Worm (Caenorhabditis elegans): ENCODE results near the gene clc-5.

clc-5 gene

DNA sequence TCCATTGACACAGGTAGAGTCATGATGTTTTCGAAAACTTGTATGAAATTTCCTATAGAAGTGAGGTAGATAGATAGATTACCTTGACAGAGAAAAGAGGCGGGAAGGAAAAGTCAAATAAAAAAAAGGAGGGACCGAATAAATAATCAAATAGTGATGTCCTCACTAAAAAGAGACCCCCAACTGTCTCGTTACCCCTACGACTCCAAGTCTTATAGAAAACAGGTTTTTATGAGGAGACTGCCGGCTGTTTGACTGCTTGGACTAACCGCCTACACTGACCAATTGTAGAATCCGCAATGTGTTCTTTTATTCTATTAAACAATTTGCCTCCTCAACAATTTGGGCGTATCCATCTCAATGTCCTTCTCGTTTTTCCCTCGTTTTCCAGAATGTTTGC is 4.6 kb downstream of the clc-5 start, which contains the start of gene C01C10.2:
TSS of gene C01C10.2 (minus strand) at position 170 of the 400 bp plus-strand sequence.
- no peak for TF ChIP-seq elt-3 (tag; optimal IDR thresholded peaks at IDR 0.05)
- TF ChIP-seq ces-1 (GFP tag; optimal IDR thresholded peaks at IDR 0.05) = peak; percentile 21
- no peak for TF ChIP-seq sem-2 (GFP tag; optimal IDR thresholded peaks at IDR 0.05)
- TF ChIP-seq ceh-83 (GFP tag; optimal IDR thresholded peaks at IDR 0.05) = no peak

DNA sequence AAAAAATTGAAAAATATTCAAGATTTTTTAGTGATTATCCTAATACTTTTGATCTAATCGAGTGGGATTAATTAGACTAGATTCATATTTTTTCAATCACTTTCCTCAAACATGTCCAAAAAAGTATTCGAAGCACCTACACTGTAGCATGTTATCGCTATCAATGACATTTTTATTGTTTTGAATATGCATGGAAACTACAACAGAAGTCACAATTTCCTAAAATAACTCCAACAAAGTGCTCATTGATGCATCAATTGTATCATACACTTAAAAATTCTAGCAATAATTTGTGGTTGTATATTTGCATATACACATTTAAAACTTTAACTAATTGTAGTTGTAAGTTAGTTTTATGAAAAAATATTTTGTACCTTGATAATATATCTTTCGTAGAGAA is 6.7 kb downstream of the clc-5 start:
- TF ChIP-seq mep-1 (tag; optimal IDR thresholded peaks at IDR 0.05) (no peak), ces-1 (GFP tag; optimal IDR thresholded peaks at IDR 0.05) (no peak), nhr-28 (tag; optimal IDR thresholded peaks at IDR 0.05) (no peak), nhr-76 (tag; optimal IDR thresholded peaks at IDR 0.05) (no peak), tbx-8 (GFP tag; optimal IDR thresholded peaks at IDR 0.05) (no peak), ztf-11 (tag; optimal IDR thresholded peaks at IDR 0.05) (no peak), lin-13 (tag; optimal IDR thresholded peaks at IDR 0.05) (no peak), mab-5 (tag; optimal IDR thresholded peaks at IDR 0.05) (no peak)

DNA sequence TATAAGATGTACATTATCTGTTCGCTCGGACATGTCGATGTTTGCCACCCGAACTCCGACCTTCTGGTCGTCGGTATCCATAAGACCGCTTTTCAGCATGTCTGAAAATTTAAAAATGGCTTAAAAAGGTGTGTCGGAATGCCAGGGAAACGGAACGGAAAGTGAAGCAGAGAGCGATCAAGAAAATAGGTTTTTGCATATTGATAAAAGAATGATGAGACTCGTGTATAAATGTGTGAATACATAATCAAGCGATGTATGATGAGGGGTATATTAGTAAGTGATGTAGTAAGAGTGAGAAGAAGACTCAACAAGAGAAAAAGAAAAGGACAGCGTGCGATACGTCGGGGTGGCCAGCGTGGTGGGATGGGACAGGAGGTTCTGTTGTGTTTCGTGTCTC is 9.1 kb downstream of the clc-5 start, which contains the start of gene acl-12:
TSS of gene acl-12 (minus strand) at position 101 of the 400 bp plus-strand sequence.
- no peak for TF ChIP-seq pha-4 (tag; optimal IDR thresholded peaks at IDR 0.05)
- no peak for TF ChIP-seq ztf-11 (tag; optimal IDR thresholded peaks at IDR 0.05)
- TF ChIP-seq nhr-2 (tag; optimal IDR thresholded peaks at IDR 0.05) = no peak
- no peak for TF ChIP-seq lin-32 (GFP tag; optimal IDR thresholded peaks at IDR 0.05)
- peak; percentile 50 for TF ChIP-seq hlh-1 (tag; optimal IDR thresholded peaks at IDR 0.05)
- no peak for TF ChIP-seq bed-3 (GFP tag; optimal IDR thresholded peaks at IDR 0.05)
- no peak for TF ChIP-seq ceh-39 (tag; optimal IDR thresholded peaks at IDR 0.05)
- TF ChIP-seq lin-13 (tag; optimal IDR thresholded peaks at IDR 0.05) = no peak
- TF ChIP-seq unc-62 (GFP tag; optimal IDR thresholded peaks at IDR 0.05) = peak; percentile 0
- TF ChIP-seq mls-2 (tag; optimal IDR thresholded peaks at IDR 0.05) = peak; percentile 13
- no peak for TF ChIP-seq mep-1 (tag; optimal IDR thresholded peaks at IDR 0.05)
- TF ChIP-seq nhr-237 (tag; optimal IDR thresholded peaks at IDR 0.05) = no peak
- no peak for TF ChIP-seq sptf-1 (tag; optimal IDR thresholded peaks at IDR 0.05)
- no peak for TF ChIP-seq elt-3 (tag; optimal IDR thresholded peaks at IDR 0.05)
- no peak for TF ChIP-seq nhr-76 (tag; optimal IDR thresholded peaks at IDR 0.05)
- TF ChIP-seq flh-1 (GFP tag; optimal IDR thresholded peaks at IDR 0.05) = no peak

DNA sequence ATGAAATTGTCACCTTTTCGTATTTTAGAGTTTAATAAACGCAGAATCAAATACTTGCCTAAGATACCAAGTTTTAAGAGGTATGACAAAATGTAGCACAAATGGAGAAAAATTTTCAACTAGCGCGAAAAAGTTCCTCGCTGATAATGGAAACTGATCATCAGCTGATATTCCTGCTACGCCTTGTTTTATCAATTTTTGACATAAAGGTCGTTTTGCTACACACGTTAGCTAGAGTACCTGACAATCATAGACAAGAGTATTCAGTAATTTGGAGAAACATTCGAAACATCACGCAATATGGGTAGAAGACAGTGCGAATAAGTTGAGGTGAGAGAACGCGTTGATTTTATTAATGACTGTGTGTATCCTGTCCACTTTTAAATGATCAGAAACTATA is 12.4 kb downstream of the clc-5 start:
- TF ChIP-seq nhr-237 (tag; optimal IDR thresholded peaks at IDR 0.05) (no peak), bed-3 (GFP tag; optimal IDR thresholded peaks at IDR 0.05) (no peak), elt-3 (tag; optimal IDR thresholded peaks at IDR 0.05) (no peak), pha-4 (tag; optimal IDR thresholded peaks at IDR 0.05) (no peak), mls-2 (tag; optimal IDR thresholded peaks at IDR 0.05) (no peak), M03D4.4 (tag; optimal IDR thresholded peaks at IDR 0.05) (no peak), snpc-4 (tag; optimal IDR thresholded peaks at IDR 0.05) (no peak), ztf-11 (tag; optimal IDR thresholded peaks at IDR 0.05) (no peak), ceh-43 (GFP tag; optimal IDR thresholded peaks at IDR 0.05) (no peak), sem-2 (GFP tag; optimal IDR thresholded peaks at IDR 0.05) (no peak), mep-1 (tag; optimal IDR thresholded peaks at IDR 0.05) (no peak), nhr-2 (tag; optimal IDR thresholded peaks at IDR 0.05) (no peak), ces-1 (GFP tag; optimal IDR thresholded peaks at IDR 0.05) (no peak), sptf-1 (tag; optimal IDR thresholded peaks at IDR 0.05) (no peak), nhr-76 (tag; optimal IDR thresholded peaks at IDR 0.05) (no peak), hlh-1 (tag; optimal IDR thresholded peaks at IDR 0.05) (no peak), nhr-12 (tag; optimal IDR thresholded peaks at IDR 0.05) (no peak)

DNA sequence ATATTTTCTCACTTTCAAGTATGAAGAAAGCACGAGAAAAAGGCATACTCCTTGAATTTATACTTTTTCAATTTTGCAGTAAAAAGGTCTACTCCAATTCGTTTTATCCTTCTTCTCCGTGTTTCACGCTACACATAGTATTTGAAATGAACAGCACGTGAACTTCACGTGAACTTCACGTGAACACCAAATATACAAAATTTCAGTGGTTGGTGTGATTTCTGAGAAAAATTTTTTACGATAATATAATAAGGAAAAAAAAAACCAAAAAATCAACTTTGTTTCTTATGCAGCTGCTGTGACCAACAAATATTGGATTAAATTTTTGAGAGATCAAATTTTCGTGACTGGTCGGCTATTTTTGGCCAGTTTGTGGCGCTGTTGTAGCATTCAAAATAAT is 13.1 kb downstream of the clc-5 start:
- TF ChIP-seq ces-1 (GFP tag; optimal IDR thresholded peaks at IDR 0.05) (no peak), ceh-39 (tag; optimal IDR thresholded peaks at IDR 0.05) (no peak), zip-8 (tag; optimal IDR thresholded peaks at IDR 0.05) (no peak), unc-39 (tag; optimal IDR thresholded peaks at IDR 0.05) (no peak), lin-32 (GFP tag; optimal IDR thresholded peaks at IDR 0.05) (no peak), nhr-237 (tag; optimal IDR thresholded peaks at IDR 0.05) (no peak), pha-4 (tag; optimal IDR thresholded peaks at IDR 0.05) (no peak)

DNA sequence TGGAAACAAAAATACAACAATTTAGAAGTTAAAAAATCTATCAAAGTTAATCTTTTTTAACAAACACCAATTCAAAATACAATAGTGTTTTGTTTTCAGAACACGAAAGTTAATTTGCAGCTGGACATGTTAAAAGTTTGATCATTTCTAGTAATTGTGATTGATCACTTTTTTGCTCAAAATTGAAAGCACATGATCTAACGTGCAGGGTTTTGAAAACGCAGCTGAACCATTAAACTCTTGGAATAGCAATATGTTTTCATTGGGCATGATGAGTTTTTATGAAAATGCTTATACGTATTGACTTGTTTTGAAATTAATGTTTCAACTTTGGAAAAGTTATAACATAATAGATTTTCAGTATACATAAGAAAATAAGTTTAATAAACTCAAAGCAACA is 14.0 kb downstream of the clc-5 start:
- no peak for TF ChIP-seq ces-1 (GFP tag; optimal IDR thresholded peaks at IDR 0.05)
- TF ChIP-seq zip-8 (tag; optimal IDR thresholded peaks at IDR 0.05) = no peak
- TF ChIP-seq bed-3 (GFP tag; optimal IDR thresholded peaks at IDR 0.05) = no peak
- no peak for TF ChIP-seq unc-62 (GFP tag; optimal IDR thresholded peaks at IDR 0.05)
- no peak for TF ChIP-seq hlh-1 (tag; optimal IDR thresholded peaks at IDR 0.05)
- TF ChIP-seq snpc-4 (tag; optimal IDR thresholded peaks at IDR 0.05) = no peak
- TF ChIP-seq nhr-12 (tag; optimal IDR thresholded peaks at IDR 0.05) = no peak
- no peak for TF ChIP-seq nhr-28 (tag; optimal IDR thresholded peaks at IDR 0.05)
- no peak for TF ChIP-seq nhr-2 (tag; optimal IDR thresholded peaks at IDR 0.05)
- no peak for TF ChIP-seq ceh-39 (tag; optimal IDR thresholded peaks at IDR 0.05)
- TF ChIP-seq ham-2 (GFP tag; optimal IDR thresholded peaks at IDR 0.05) = no peak

Measured in whole organism, mixed stage, embryonic.